Worm (Caenorhabditis elegans) whole organism, L1 larva: ENCODE data around the gene Y39B6A.1.

ENCODE experiments used
- C04F5.9 ChIP-seq: sonication (generic microtip); optimal IDR thresholded peaks from 2 replicates; lab custom pipeline; 2016; ENCODE audit warnings: missing genetic modification characterization, missing compliant biosample characterization
- C16A3.4 ChIP-seq: fragments of 150-350 bp; optimal IDR thresholded peaks from 2 replicates; lab custom pipeline; 2014; ENCODE audit warnings: missing biosample characterization, missing genetic modification characterization
- ama-1 ChIP-seq: fragments of 150-350 bp; optimal IDR thresholded peaks from 2 replicates; lab custom pipeline; 2014
- blmp-1 ChIP-seq: fragments of 150-350 bp; optimal IDR thresholded peaks from 2 replicates; lab custom pipeline; 2014; ENCODE audit warnings: missing biosample characterization, missing genetic modification characterization
- ceh-88 ChIP-seq: fragments of 200-800 bp; sonication (Bioruptor generic); IDR thresholded peaks from 2 replicates; pipeline ENCODE4 v1.3.6; 2022; ENCODE audit warnings: missing genetic modification characterization, missing compliant biosample characterization
- ceh-90 ChIP-seq: sonication (generic microtip); optimal IDR thresholded peaks from 2 replicates; lab custom pipeline; 2016; ENCODE audit warnings: missing genetic modification characterization, missing compliant biosample characterization
- dsc-1 ChIP-seq: sonication (generic microtip); optimal IDR thresholded peaks from 2 replicates; lab custom pipeline; 2016; ENCODE audit warnings: mild to moderate bottlenecking, missing genetic modification characterization, missing compliant biosample characterization
- efl-1 ChIP-seq, 4 experiments: fragments of 150-350 bp; optimal IDR thresholded peaks in 3 of 4; peaks in 1 of 4; 1 replicate in 1 of 4; 2 replicates in 3 of 4; lab custom pipeline; 2014; ENCODE audit warnings: missing biosample characterization in 2 of 4, missing genetic modification characterization in 2 of 4, missing genetic modification reagents in 2 of 4
- egl-13 ChIP-seq: sonication (generic microtip); optimal IDR thresholded peaks from 2 replicates; lab custom pipeline; 2016; ENCODE audit warnings: missing genotype, missing genetic modification reagents, missing genetic modification characterization, missing compliant biosample characterization
- egl-27 ChIP-seq, 2 experiments: fragments of 150-350 bp in 1 of 2; sonication (generic microtip); optimal IDR thresholded peaks; 3 replicates each; lab custom pipeline; 2017 to 2018; ENCODE audit warnings: missing biosample characterization in 2 of 2, missing genetic modification characterization in 2 of 2, missing genetic modification reagents in 2 of 2
- elt-2 ChIP-seq: sonication (generic microtip); optimal IDR thresholded peaks from 2 replicates; lab custom pipeline; 2016; ENCODE audit warnings: missing genetic modification characterization, mild to moderate bottlenecking, inconsistent platforms, missing compliant biosample characterization, missing genetic modification reagents
- elt-3 ChIP-seq, 6 experiments: fragments of 150-350 bp in 1 of 6; sonication (generic microtip); optimal IDR thresholded peaks; 2 replicates each; lab custom pipeline; 2017 to 2018; ENCODE audit warnings: missing biosample characterization in 6 of 6, missing genetic modification characterization in 6 of 6, inconsistent platforms in 1 of 6
- fos-1 ChIP-seq: fragments of 150-350 bp; optimal IDR thresholded peaks from 2 replicates; lab custom pipeline; 2014; ENCODE audit warnings: missing biosample characterization, missing genetic modification characterization
- hlh-17 ChIP-seq: fragments of 200-800 bp; sonication (Bioruptor generic); optimal IDR thresholded peaks from 2 replicates; lab custom pipeline; 2018; ENCODE audit warnings: missing genetic modification characterization, mild to moderate bottlenecking, missing compliant biosample characterization, moderate library complexity, borderline replicate concordance
- hpl-2 ChIP-seq: fragments of 150-350 bp; optimal IDR thresholded peaks from 2 replicates; lab custom pipeline; 2014; ENCODE audit warnings: missing biosample characterization, missing genetic modification reagents, missing genetic modification characterization
- lin-13 ChIP-seq: fragments of 150-350 bp; optimal IDR thresholded peaks from 2 replicates; lab custom pipeline; 2014; ENCODE audit warnings: missing biosample characterization, missing genetic modification reagents, missing genetic modification characterization
- lin-35 ChIP-seq, 2 experiments: fragments of 150-350 bp; optimal IDR thresholded peaks; 2 replicates each; lab custom pipeline; 2014; ENCODE audit warnings: missing biosample characterization in 2 of 2, missing genetic modification characterization in 2 of 2, missing genetic modification reagents in 2 of 2
- lin-39 ChIP-seq: fragments of 150-350 bp; optimal IDR thresholded peaks from 2 replicates; lab custom pipeline; 2014; ENCODE audit warnings: missing biosample characterization, missing genetic modification reagents, missing genetic modification characterization
- lir-3 ChIP-seq: sonication (generic microtip); optimal IDR thresholded peaks from 2 replicates; lab custom pipeline; 2016; ENCODE audit warnings: mild to moderate bottlenecking, missing genetic modification characterization, moderate library complexity, missing compliant biosample characterization; ENCODE audit not compliant: poor library complexity
- mdl-1 ChIP-seq, 2 experiments: fragments of 150-350 bp; optimal IDR thresholded peaks; 2 replicates each; lab custom pipeline; 2014 to 2017; ENCODE audit warnings: missing biosample characterization in 2 of 2, missing genetic modification characterization in 2 of 2, inconsistent platforms in 1 of 2
- nhr-237 ChIP-seq: fragments of 150-350 bp; optimal IDR thresholded peaks from 2 replicates; lab custom pipeline; 2014; ENCODE audit warnings: missing biosample characterization, missing genetic modification characterization
- nhr-28 ChIP-seq: fragments of 150-350 bp; optimal IDR thresholded peaks from 2 replicates; lab custom pipeline; 2014; ENCODE audit warnings: missing biosample characterization, missing genetic modification characterization
- nhr-47 ChIP-seq: sonication (generic microtip); optimal IDR thresholded peaks from 2 replicates; lab custom pipeline; 2016; ENCODE audit warnings: mild to moderate bottlenecking, missing genetic modification characterization, moderate library complexity, missing compliant biosample characterization
- nhr-76 ChIP-seq: sonication (generic microtip); optimal IDR thresholded peaks from 2 replicates; lab custom pipeline; 2017; ENCODE audit warnings: missing biosample characterization, missing genetic modification characterization
- nhr-85 ChIP-seq: sonication (generic microtip); peaks from one replicate; lab custom pipeline; 2016; ENCODE audit warnings: missing genetic modification characterization, inconsistent platforms, missing compliant biosample characterization
- pqm-1 ChIP-seq: sonication (generic microtip); optimal IDR thresholded peaks from 3 replicates; lab custom pipeline; 2017; ENCODE audit warnings: missing biosample characterization, missing genetic modification characterization
- skn-1 ChIP-seq: fragments of 150-350 bp; optimal IDR thresholded peaks from 2 replicates; lab custom pipeline; 2014; ENCODE audit warnings: missing biosample characterization, missing genetic modification characterization
- sox-4 ChIP-seq: sonication (generic microtip); optimal IDR thresholded peaks from 2 replicates; lab custom pipeline; 2016; ENCODE audit warnings: missing genetic modification characterization, missing compliant biosample characterization
- sup-37 ChIP-seq: fragments of 200-800 bp; sonication (Bioruptor generic); optimal IDR thresholded peaks from 2 replicates; lab custom pipeline; 2018; ENCODE audit warnings: mild to moderate bottlenecking, missing genetic modification characterization, missing compliant biosample characterization
- swsn-7 ChIP-seq: sonication (generic microtip); optimal IDR thresholded peaks from 2 replicates; lab custom pipeline; 2016; ENCODE audit warnings: missing genetic modification characterization, missing compliant biosample characterization
- tbx-2 ChIP-seq: sonication (generic microtip); optimal IDR thresholded peaks from 2 replicates; lab custom pipeline; 2016; ENCODE audit warnings: missing genetic modification characterization, missing compliant biosample characterization
- unc-62 ChIP-seq: fragments of 150-350 bp; optimal IDR thresholded peaks from 2 replicates; lab custom pipeline; 2014; ENCODE audit warnings: missing biosample characterization, missing genetic modification reagents, missing genetic modification characterization
- unc-98 ChIP-seq: fragments of 200-800 bp; sonication (Bioruptor generic); IDR thresholded peaks from 2 replicates; pipeline ENCODE4 v1.3.6; 2022; ENCODE audit warnings: missing genetic modification characterization, missing compliant biosample characterization
- vab-15 ChIP-seq: sonication (generic microtip); optimal IDR thresholded peaks from 2 replicates; lab custom pipeline; 2017; ENCODE audit warnings: missing genotype, mild to moderate bottlenecking, missing genetic modification characterization, missing compliant biosample characterization
- ztf-4 ChIP-seq: fragments of 150-350 bp; optimal IDR thresholded peaks from 2 replicates; lab custom pipeline; 2014; ENCODE audit warnings: missing biosample characterization, missing genetic modification characterization

Y39B6A.1 gene

ce11 chrV:19203299-19203698 lies at the start of gene Y39B6A.1:
Y39B6A.1 (minus strand) TSS chrV:19203607.
- TF ChIP-seq elt-2 (tag; lab: Kevin White, UChicago): peak; percentile 76
- TF ChIP-seq lin-35 (GFP tag; optimal IDR thresholded peaks at IDR 0.05; lab: Kevin White, UChicago): peak in 1 of 2 experiments; percentile 3
- TF ChIP-seq swsn-7 (tag; lab: Kevin White, UChicago): no peak
- no peak for TF ChIP-seq nhr-28 (tag; lab: Kevin White, UChicago)

ce11 chrV:19251844-19252243 lies 48.4 kb upstream of the Y39B6A.1 start, which contains the start of gene F21D9.11:
F21D9.11 (plus strand) TSS chrV:19252144.
- TF ChIP-seq ama-1 (lab: Kevin White, UChicago) (no peak), C04F5.9 (no peak), dsc-1 (tag; lab: Kevin White, UChicago) (no peak), ceh-90 (no peak), lin-35 (GFP tag; optimal IDR thresholded peaks at IDR 0.05; lab: Kevin White, UChicago) (no peak), lin-39 (tag; lab: Kevin White, UChicago) (no peak)

- TF ChIP-seq mdl-1 (tag; optimal IDR thresholded peaks at IDR 0.05; lab: Kevin White, UChicago) (no peak), blmp-1 (tag; lab: Kevin White, UChicago) (no peak), nhr-237 (no peak), C16A3.4 (tag; lab: Kevin White, UChicago) (no peak), nhr-85 (tag; lab: Kevin White, UChicago) (no peak), nhr-47 (tag; lab: Kevin White, UChicago) (no peak), lir-3 (tag; lab: Kevin White, UChicago) (no peak), sox-4 (tag; lab: Kevin White, UChicago) (no peak)
Observed at ce11 chrV:19250983-19251382, 47.6 kb upstream of the Y39B6A.1 start, which contains the start of gene str-81. str-81 (minus strand) TSS chrV:19251083.

- TF ChIP-seq efl-1 (optimal IDR thresholded peaks at IDR 0.05; lab: Kevin White, UChicago) (no peak), efl-1 (GFP tag; optimal IDR thresholded peaks at IDR 0.05 in 1 of 2; lab: Kevin White, UChicago) (no peak), C16A3.4 (tag; lab: Kevin White, UChicago) (no peak)
Observed at ce11 chrV:19240129-19240528, 36.7 kb upstream of the Y39B6A.1 start, which contains the start of the genes fbxb-115 and fbxb-1. fbxb-115 (minus strand) TSS chrV:19240229. fbxb-1 (plus strand) TSS chrV:19240354.

- TF ChIP-seq ceh-88 (GFP tag; lab: Robert Waterston, UW) (no peak), lin-13 (GFP tag; lab: Kevin White, UChicago) (no peak), unc-62 (GFP tag; lab: Kevin White, UChicago) (no peak), egl-13 (tag; lab: Kevin White, UChicago) (no peak), C04F5.9 (no peak), tbx-2 (tag; lab: Kevin White, UChicago) (no peak), skn-1 (tag; lab: Kevin White, UChicago) (no peak), unc-98 (GFP tag; lab: Robert Waterston, UW) (no peak), nhr-76 (tag; lab: Kevin White, UChicago) (no peak), ceh-90 (no peak), egl-27 (tag; optimal IDR thresholded peaks at IDR 0.05; lab: Kevin White, UChicago) (no peak), hlh-17 (GFP tag; lab: Kevin White, UChicago) (no peak), hpl-2 (GFP tag; lab: Kevin White, UChicago) (no peak), vab-15 (no peak), elt-3 (tag; optimal IDR thresholded peaks at IDR 0.05; lab: Kevin White, UChicago) (no peak), fos-1 (tag; lab: Kevin White, UChicago) (no peak), ztf-4 (no peak), pqm-1 (tag; lab: Kevin White, UChicago) (no peak), sup-37 (GFP tag; lab: Kevin White, UChicago) (no peak)
Observed at ce11 chrV:19237204-19237603, 33.8 kb upstream of the Y39B6A.1 start, which contains the start of gene fbxb-2. fbxb-2 (minus strand) TSS chrV:19237304.
